Fruit fly (Drosophila melanogaster) whole organism, pupa: ENCODE results near the gene bif.

Experiments
- CG10348 ChIP-seq: fragments of 200-800 bp; sonication (Bioruptor generic); IDR thresholded peaks from 2 replicates; pipeline ENCODE4 v1.3.6; 2022; ENCODE audit warnings: missing biosample characterization, missing genetic modification characterization
- CG12605 ChIP-seq: fragments of 200-800 bp; sonication (Bioruptor generic); IDR thresholded peaks from 2 replicates; pipeline ENCODE4 v1.3.6; 2022; ENCODE audit warnings: missing biosample characterization, missing genetic modification characterization
- CG13204 ChIP-seq: fragments of 200-800 bp; sonication (Bioruptor generic); optimal IDR thresholded peaks from 2 replicates; lab custom pipeline; 2018; ENCODE audit warnings: missing biosample characterization, mild to moderate bottlenecking, missing genetic modification characterization, moderate library complexity
- CG14655 ChIP-seq: fragments of 200-800 bp; sonication (Bioruptor generic); optimal IDR thresholded peaks from 3 replicates; lab custom pipeline; 2017; ENCODE audit warnings: mild to moderate bottlenecking, missing biosample characterization, missing genetic modification reagents, missing genetic modification characterization
- CG15710 ChIP-seq: fragments of 200-800 bp; sonication (Bioruptor generic); optimal IDR thresholded peaks from 2 replicates; lab custom pipeline; 2018; ENCODE audit warnings: missing biosample characterization, mild to moderate bottlenecking, missing genetic modification characterization, moderate library complexity
- CG17806 ChIP-seq: fragments of 200-800 bp; sonication (Bioruptor generic); optimal IDR thresholded peaks from 2 replicates; lab custom pipeline; 2018; ENCODE audit warnings: missing biosample characterization, mild to moderate bottlenecking, missing genetic modification characterization, moderate library complexity
- CG32121 ChIP-seq: fragments of 200-800 bp; sonication (Bioruptor generic); IDR thresholded peaks from 2 replicates; pipeline ENCODE4 v1.3.6; 2022; ENCODE audit warnings: missing biosample characterization, missing genetic modification characterization
- CG34367 ChIP-seq: fragments of 200-800 bp; sonication (Bioruptor generic); optimal IDR thresholded peaks from 2 replicates; lab custom pipeline; 2018; ENCODE audit warnings: missing biosample characterization, mild to moderate bottlenecking, missing genetic modification characterization
- CG4496 ChIP-seq: fragments of 200-800 bp; sonication (Bioruptor generic); IDR thresholded peaks from 3 replicates; pipeline ENCODE4 v1.3.6; 2022; ENCODE audit warnings: missing biosample characterization, missing genetic modification characterization
- CG8159 ChIP-seq: fragments of 200-800 bp; sonication (Bioruptor generic); optimal IDR thresholded peaks from 3 replicates; lab custom pipeline; 2018; ENCODE audit warnings: missing biosample characterization, mild to moderate bottlenecking, missing genetic modification characterization, moderate library complexity
- CG8301 ChIP-seq: fragments of 200-800 bp; sonication (Bioruptor generic); optimal IDR thresholded peaks from 2 replicates; lab custom pipeline; 2018; ENCODE audit warnings: missing biosample characterization, mild to moderate bottlenecking, missing genetic modification characterization
- CG9948 ChIP-seq: fragments of 200-800 bp; sonication (Bioruptor generic); optimal IDR thresholded peaks from 2 replicates; lab custom pipeline; 2018; ENCODE audit warnings: missing biosample characterization, mild to moderate bottlenecking, missing genetic modification characterization, moderate library complexity
- D1 ChIP-seq: fragments of 200-800 bp; sonication (Bioruptor generic); optimal IDR thresholded peaks from 2 replicates; lab custom pipeline; 2018; ENCODE audit warnings: missing biosample characterization, mild to moderate bottlenecking, missing genetic modification characterization, moderate library complexity
- EcR ChIP-seq: fragments of 200-800 bp; sonication (Bioruptor generic); optimal IDR thresholded peaks from 3 replicates; lab custom pipeline; 2019; ENCODE audit warnings: missing biosample characterization, missing genetic modification characterization, mild to moderate bottlenecking, moderate library complexity, missing genetic modification reagents
- Ets98B ChIP-seq: fragments of 200-800 bp; sonication (Bioruptor generic); IDR thresholded peaks from 2 replicates; pipeline ENCODE4 v1.3.6; 2022; ENCODE audit warnings: missing biosample characterization, missing genetic modification characterization
- Pif1A ChIP-seq: fragments of 200-800 bp; sonication (Bioruptor generic); optimal IDR thresholded peaks from 3 replicates; lab custom pipeline; 2016; ENCODE audit warnings: missing biosample characterization, missing genetic modification characterization
- Pif1B ChIP-seq: fragments of 200-800 bp; sonication (Bioruptor generic); optimal IDR thresholded peaks from 3 replicates; lab custom pipeline; 2016; ENCODE audit warnings: missing biosample characterization, missing genetic modification characterization
- Snoo ChIP-seq: fragments of 200-800 bp; sonication (Bioruptor generic); optimal IDR thresholded peaks from 3 replicates; lab custom pipeline; 2017; ENCODE audit warnings: missing biosample characterization, mild to moderate bottlenecking, missing genetic modification characterization, inconsistent platforms
- fd96Ca ChIP-seq: fragments of 200-800 bp; sonication (Bioruptor generic); IDR thresholded peaks from 3 replicates; pipeline ENCODE4 v1.3.6; 2022; ENCODE audit warnings: missing biosample characterization, missing genetic modification characterization
- gl ChIP-seq: fragments of 200-800 bp; sonication (Bioruptor generic); optimal IDR thresholded peaks from 2 replicates; lab custom pipeline; 2018; ENCODE audit warnings: missing biosample characterization, mild to moderate bottlenecking, missing genetic modification characterization
- rn ChIP-seq: fragments of 200-800 bp; sonication (Bioruptor generic); IDR thresholded peaks from 2 replicates; pipeline ENCODE4 v1.3.6; 2022; ENCODE audit warnings: missing biosample characterization, missing genetic modification characterization

The bif gene

DNA sequence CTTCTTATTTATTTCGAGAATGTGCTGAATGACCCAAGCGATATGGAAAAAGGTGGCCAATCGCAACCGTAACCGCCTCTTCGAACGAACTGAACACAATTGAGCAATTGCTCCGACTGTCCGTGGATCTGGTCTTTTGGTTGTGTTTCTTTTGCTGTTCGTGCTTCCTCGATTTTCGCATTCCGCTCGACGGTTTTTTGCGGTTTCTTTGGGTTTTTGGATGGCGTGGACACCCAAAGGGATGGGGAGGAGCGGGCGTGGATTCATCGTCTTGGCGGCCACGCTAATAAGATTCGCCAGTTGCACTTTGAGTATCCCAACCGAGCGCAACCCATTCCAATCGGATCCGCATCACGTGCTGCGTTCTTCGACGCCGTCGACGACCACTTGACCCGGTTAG lies 53.9 kb downstream of the bif start, which contains the start of gene inaF-B:
Gene inaF-B (minus strand): TSS at position 101 of the 400 bp plus-strand sequence.
- TF ChIP-seq Ets98B (no peak), Snoo (tag; lab: Kevin White, UChicago) (no peak), CG9948 (tag; lab: Kevin White, UChicago) (no peak), CG4496 (GFP tag; lab: Robert Waterston, UW) (no peak), CG8301 (tag; lab: Kevin White, UChicago) (no peak), CG15710 (tag; lab: Kevin White, UChicago) (no peak), gl (tag; lab: Kevin White, UChicago) (no peak), Pif1B (GFP tag; lab: Kevin White, UChicago) (no peak), D1 (no peak), rn (GFP tag; lab: Robert Waterston, UW) (no peak), CG14655 (GFP tag; lab: Kevin White, UChicago) (no peak), CG32121 (GFP tag; lab: Robert Waterston, UW) (no peak), fd96Ca (no peak), CG34367 (tag; lab: Kevin White, UChicago) (no peak), Pif1A (GFP tag; lab: Kevin White, UChicago) (no peak), CG17806 (tag; lab: Kevin White, UChicago) (no peak), EcR (GFP tag; lab: Kevin White, UChicago) (no peak), CG12605 (GFP tag; lab: Robert Waterston, UW) (no peak), CG8159 (tag; lab: Kevin White, UChicago) (no peak)

DNA sequence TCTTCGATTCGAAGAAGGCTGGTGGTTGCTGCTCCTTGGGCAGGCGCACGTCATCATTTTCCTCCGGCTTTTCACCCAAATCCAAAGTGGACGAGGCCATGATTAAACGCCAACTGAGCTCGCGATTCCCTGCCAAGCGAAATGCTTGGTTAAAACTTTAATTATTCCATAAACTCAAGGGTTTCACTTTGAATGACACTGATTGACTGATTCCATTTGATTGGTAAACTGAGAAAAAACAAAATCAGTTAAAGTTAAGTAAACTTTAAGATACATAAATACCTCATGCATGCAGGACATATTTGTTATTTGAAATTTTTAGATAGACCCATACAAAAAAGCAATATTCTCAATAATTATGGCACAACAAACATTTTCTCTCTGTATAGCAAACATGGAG lies 55.0 kb downstream of the bif start, which contains the start of gene inaF-A:
Gene inaF-A (minus strand): TSS at position 101 of the 400 bp plus-strand sequence.
- TF ChIP-seq CG14655 (GFP tag; lab: Kevin White, UChicago) (peak; percentile 22), CG13204 (GFP tag; lab: Kevin White, UChicago) (no peak), gl (tag; lab: Kevin White, UChicago) (no peak), CG8301 (tag; lab: Kevin White, UChicago) (peak; percentile 16), D1 (no peak)

DNA sequence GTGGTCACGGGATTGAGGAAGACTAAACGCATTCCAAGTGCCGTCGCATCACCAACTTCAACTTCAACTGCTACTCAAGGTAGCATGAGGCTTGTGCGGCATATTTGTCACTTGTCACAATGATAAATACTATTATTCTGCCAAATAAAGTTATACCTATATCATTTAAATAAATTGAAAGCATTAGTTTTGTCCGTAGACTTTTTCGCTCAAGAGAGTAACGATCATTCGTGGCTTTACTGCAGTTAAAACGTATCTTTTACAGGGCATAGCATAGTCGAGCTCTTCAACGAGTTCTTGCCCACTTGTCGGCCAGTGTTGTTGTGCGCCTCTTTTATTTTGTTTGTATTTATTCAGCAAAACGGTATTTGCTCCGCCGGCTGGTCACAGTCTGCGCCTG lies 57.7 kb downstream of the bif start:
- TF ChIP-seq Pif1B (GFP tag; lab: Kevin White, UChicago), result peak; percentile 17
- no peak for TF ChIP-seq EcR (GFP tag; lab: Kevin White, UChicago)
- TF ChIP-seq CG13204 (GFP tag; lab: Kevin White, UChicago), result no peak
- peak; percentile 50 for TF ChIP-seq Ets98B
- TF ChIP-seq rn (GFP tag; lab: Robert Waterston, UW), result no peak
- no peak for TF ChIP-seq CG10348 (GFP tag; lab: Robert Waterston, UW)
- TF ChIP-seq Pif1A (GFP tag; lab: Kevin White, UChicago), result peak; percentile 32
- no peak for TF ChIP-seq D1
- TF ChIP-seq CG12605 (GFP tag; lab: Robert Waterston, UW), result no peak
- no peak for TF ChIP-seq CG8159 (tag; lab: Kevin White, UChicago)
- peak; percentile 73 for TF ChIP-seq CG8301 (tag; lab: Kevin White, UChicago)
- no peak for TF ChIP-seq CG15710 (tag; lab: Kevin White, UChicago)
- peak; percentile 49; the same call in 2 of the 3 replicates for TF ChIP-seq fd96Ca
- TF ChIP-seq CG17806 (tag; lab: Kevin White, UChicago), result no peak
- no peak for TF ChIP-seq CG34367 (tag; lab: Kevin White, UChicago)
- peak; percentile 54; the same call in 1 of the 3 replicates for TF ChIP-seq CG4496 (GFP tag; lab: Robert Waterston, UW)
- TF ChIP-seq CG9948 (tag; lab: Kevin White, UChicago), result no peak
- no peak for TF ChIP-seq CG32121 (GFP tag; lab: Robert Waterston, UW)
- TF ChIP-seq CG14655 (GFP tag; lab: Kevin White, UChicago), result peak; percentile 74
- TF ChIP-seq gl (tag; lab: Kevin White, UChicago), result no peak
- TF ChIP-seq Snoo (tag; lab: Kevin White, UChicago), result no peak
